Fruit fly (Drosophila melanogaster): Measurements from ENCODE around the gene rictor.

Gene rictor

dm6 chrX:19229855-19230433 lies 31.1 kb downstream of the rictor start (continued):
- TF ChIP-seq OdsH (GFP tag; optimal IDR thresholded peaks at IDR 0.05) (peak; percentile 72), CG31627 (GFP tag; optimal IDR thresholded peaks at IDR 0.05) (peak; percentile 44), CG10631 (GFP tag; optimal IDR thresholded peaks at IDR 0.05) (peak; percentile 70), CG8119 (GFP tag; IDR thresholded peaks at IDR 0.05) (peak; percentile 76), ss (GFP tag; optimal IDR thresholded peaks at IDR 0.05) (peak in 1 of 2 experiments; percentile 48), Ets96B (tag; optimal IDR thresholded peaks at IDR 0.05) (peak; percentile 49), Eip78C (GFP tag) (peak; percentile 95), dac (GFP tag; optimal IDR thresholded peaks at IDR 0.05) (peak; percentile 67), CG16779 (tag; optimal IDR thresholded peaks at IDR 0.05) (no peak), Blimp-1 (GFP tag; optimal IDR thresholded peaks at IDR 0.05) (peak; percentile 91), dsx (GFP tag; optimal IDR thresholded peaks at IDR 0.05; ENCODE audit: poor library complexity, severe bottlenecking) (peak; percentile 19), CG6276 (GFP tag; optimal IDR thresholded peaks at IDR 0.05) (peak; percentile 67), Sox102F (GFP tag; optimal IDR thresholded peaks at IDR 0.05) (peak; percentile 70), fd59A (GFP tag; optimal IDR thresholded peaks at IDR 0.05) (peak; percentile 57), Eip75B (GFP tag; optimal IDR thresholded peaks at IDR 0.05) (peak; percentile 67), Hr39 (GFP tag; optimal IDR thresholded peaks at IDR 0.05) (peak; percentile 33), CG8632 (GFP tag; optimal IDR thresholded peaks at IDR 0.05) (peak; percentile 56), Lpt (GFP tag; optimal IDR thresholded peaks at IDR 0.05) (peak; percentile 40), CG3032 (tag; optimal IDR thresholded peaks at IDR 0.05) (peak; percentile 54), CG10669 (GFP tag; optimal IDR thresholded peaks at IDR 0.05) (peak; percentile 51), svp (GFP tag) (peak; percentile 78), acj6 (GFP tag; optimal IDR thresholded peaks at IDR 0.05) (peak; percentile 70), Hr38 (GFP tag; optimal IDR thresholded peaks at IDR 0.05) (no peak), CG11294 (GFP tag; IDR thresholded peaks at IDR 0.05) (no peak), Met (GFP tag; optimal IDR thresholded peaks at IDR 0.05) (peak; percentile 72), fkh (GFP tag; optimal IDR thresholded peaks at IDR 0.05) (no peak), CG32006 (GFP tag; optimal IDR thresholded peaks at IDR 0.05) (peak; percentile 90), fd85E (GFP tag; optimal IDR thresholded peaks at IDR 0.05) (peak; percentile 16), CG7368 (GFP tag; optimal IDR thresholded peaks at IDR 0.05) (peak; percentile 57), Smox (GFP tag; optimal IDR thresholded peaks at IDR 0.05) (peak; percentile 63), esn (GFP tag; optimal IDR thresholded peaks at IDR 0.05) (peak; percentile 75), CG8319 (GFP tag; optimal IDR thresholded peaks at IDR 0.05) (peak; percentile 52)

- TF ChIP-seq CG6163 (GFP tag; IDR thresholded peaks at IDR 0.05): 0 out of 3 replicates have a peak, but pooled peaks have one; percentile 36
- TF ChIP-seq svp (GFP tag): peak; percentile 62
- TF ChIP-seq CG8632 (GFP tag; optimal IDR thresholded peaks at IDR 0.05): peak; percentile 3
- TF ChIP-seq Ets21C (GFP tag; optimal IDR thresholded peaks at IDR 0.05): no peak
- TF ChIP-seq ss (GFP tag; optimal IDR thresholded peaks at IDR 0.05): peak in 1 of 2 experiments; percentile 57
- no peak for TF ChIP-seq Sox14 (GFP tag; optimal IDR thresholded peaks at IDR 0.05)
- no peak for TF ChIP-seq vri (GFP tag; optimal IDR thresholded peaks at IDR 0.05)
- no peak for TF ChIP-seq eg (GFP tag; IDR thresholded peaks at IDR 0.05)
- no peak for TF ChIP-seq acj6 (GFP tag; optimal IDR thresholded peaks at IDR 0.05)
- no peak for TF ChIP-seq Eip75B (GFP tag; optimal IDR thresholded peaks at IDR 0.05)
- TF ChIP-seq lz (GFP tag; optimal IDR thresholded peaks at IDR 0.05): no peak
- TF ChIP-seq spab (GFP tag; optimal IDR thresholded peaks at IDR 0.05): peak; percentile 28
- peak; percentile 11 for TF ChIP-seq CG3032 (tag; optimal IDR thresholded peaks at IDR 0.05)
- 0 out of 3 replicates have a peak, but pooled peaks have one; percentile 4 for TF ChIP-seq CG8119 (GFP tag; IDR thresholded peaks at IDR 0.05)
- TF ChIP-seq Hr38 (GFP tag; optimal IDR thresholded peaks at IDR 0.05): no peak
- peak; percentile 63 for TF ChIP-seq CG1621 (tag; optimal IDR thresholded peaks at IDR 0.05)
Measured at dm6 chrX:19225304-19225640, 35.8 kb downstream of the rictor start.
